Worm (Caenorhabditis elegans) whole organism, young adult: ENCODE data around the gene C27D8.2.

Source experiments
- B0035.1 ChIP-seq: sonication (generic microtip); optimal IDR thresholded peaks from 2 replicates; lab custom pipeline; 2016; ENCODE audit warnings: missing genetic modification characterization, mild to moderate bottlenecking, missing compliant biosample characterization, missing genotype, missing genetic modification reagents
- F39B2.1 ChIP-seq: fragments of 200-800 bp; sonication (Bioruptor generic); IDR thresholded peaks from 2 replicates; pipeline ENCODE4 v1.3.6; 2022; ENCODE audit warnings: missing genetic modification reagents, missing genetic modification characterization, missing compliant biosample characterization
- Y53G8AR.9 ChIP-seq: fragments of 200-800 bp; sonication (Bioruptor generic); conservative IDR thresholded peaks from 2 replicates; pipeline ENCODE4 v1.3.6; 2022; ENCODE audit warnings: missing genetic modification reagents, missing genetic modification characterization, missing compliant biosample characterization
- Y56A3A.18 ChIP-seq: fragments of 200-800 bp; sonication (Bioruptor generic); IDR thresholded peaks from 2 replicates; pipeline ENCODE4 v1.3.6; 2022; ENCODE audit warnings: missing genetic modification reagents, missing genetic modification characterization, missing compliant biosample characterization
- Y79H2A.3 ChIP-seq: fragments of 200-800 bp; sonication (Bioruptor generic); conservative IDR thresholded peaks from 2 replicates; pipeline ENCODE4 v1.3.6; 2022; ENCODE audit warnings: missing genetic modification reagents, missing genetic modification characterization, missing compliant biosample characterization
- ceh-27 ChIP-seq: fragments of 200-800 bp; sonication (Bioruptor generic); optimal IDR thresholded peaks from 2 replicates; lab custom pipeline; 2018; ENCODE audit warnings: mild to moderate bottlenecking, missing genetic modification characterization, moderate library complexity, missing compliant biosample characterization
- chd-7 ChIP-seq: sonication (generic microtip); optimal IDR thresholded peaks from 2 replicates; lab custom pipeline; 2016; ENCODE audit warnings: mild to moderate bottlenecking, missing genetic modification characterization, moderate library complexity, missing compliant biosample characterization
- dpl-1 ChIP-seq: fragments of 150-350 bp; optimal IDR thresholded peaks from 2 replicates; lab custom pipeline; 2014; ENCODE audit warnings: missing biosample characterization, missing genetic modification reagents, missing genetic modification characterization
- efl-1 ChIP-seq: fragments of 150-350 bp; optimal IDR thresholded peaks from 2 replicates; lab custom pipeline; 2014; ENCODE audit warnings: missing biosample characterization, missing genetic modification reagents, missing genetic modification characterization
- nfya-2 ChIP-seq: fragments of 200-800 bp; sonication (Bioruptor generic); IDR thresholded peaks from 2 replicates; pipeline ENCODE4 v1.3.6; 2022; ENCODE audit warnings: missing genetic modification reagents, missing genetic modification characterization, missing compliant biosample characterization
- nhr-90 ChIP-seq: sonication (generic microtip); optimal IDR thresholded peaks from 2 replicates; lab custom pipeline; 2016; ENCODE audit warnings: missing genotype, mild to moderate bottlenecking, missing genetic modification characterization, missing compliant biosample characterization
- snpc-4 ChIP-seq, 5 experiments: fragments of 150-350 bp in 1 of 5; sonication (generic microtip) in 4 of 5; optimal IDR thresholded peaks; 2 replicates each; lab custom pipeline; 2014 to 2018; ENCODE audit warnings: missing genetic modification characterization in 5 of 5, missing biosample characterization in 3 of 5, antibody characterized with exemption in 2 of 5, mild to moderate bottlenecking in 2 of 5, missing compliant biosample characterization in 2 of 5, missing genotype in 2 of 5, moderate library complexity in 2 of 5, missing genetic modification reagents in 1 of 5

DNA sequence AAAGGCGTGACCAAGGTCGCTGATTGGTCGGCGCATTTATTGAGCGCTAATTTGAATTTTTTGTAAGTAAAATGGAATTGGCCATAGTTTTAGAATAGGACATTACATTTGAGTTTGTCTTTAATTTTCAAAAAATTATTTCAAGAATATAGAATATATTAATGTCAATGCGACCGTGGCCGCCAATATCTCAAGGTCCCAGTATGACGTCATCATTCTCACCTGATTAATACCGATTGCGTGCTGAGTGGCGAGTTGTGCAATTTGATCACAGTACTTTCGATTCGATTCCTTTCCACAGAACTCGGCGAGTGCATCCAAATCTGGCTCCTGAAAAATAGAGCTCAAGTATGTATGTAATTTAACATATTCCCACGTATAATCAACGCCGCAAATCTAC lies 44.6 kb downstream of the C27D8.2 start:
- no peak for TF ChIP-seq F39B2.1 (GFP tag; lab: Robert Waterston, UW)
- TF ChIP-seq nhr-90 (tag; lab: Kevin White, UChicago), result no peak
- TF ChIP-seq efl-1 (GFP tag; lab: Kevin White, UChicago), result no peak
- TF ChIP-seq chd-7 (tag; lab: Kevin White, UChicago), result no peak
- TF ChIP-seq nfya-2, result no peak
- no peak for TF ChIP-seq Y79H2A.3 (GFP tag; lab: Robert Waterston, UW)
- no peak for TF ChIP-seq Y56A3A.18
- no peak for TF ChIP-seq dpl-1 (GFP tag; lab: Kevin White, UChicago)
- no peak for TF ChIP-seq ceh-27 (GFP tag; lab: Kevin White, UChicago)
- TF ChIP-seq snpc-4 (GFP tag; optimal IDR thresholded peaks at IDR 0.05; lab: Kevin White, UChicago), result no peak
- TF ChIP-seq snpc-4 (tag; optimal IDR thresholded peaks at IDR 0.05; lab: Kevin White, UChicago), result no peak
- TF ChIP-seq Y53G8AR.9 (GFP tag; lab: Robert Waterston, UW), result no peak
- TF ChIP-seq B0035.1 (tag; lab: Kevin White, UChicago), result no peak
